Worm (Caenorhabditis elegans): ENCODE data around the gene ZK218.5.
A peak's percentile ranks its signal among the peaks of the same experiment; 100 is the strongest.

The ZK218.5 gene

ce11 chrV:17071578-17071977 lies 29.4 kb upstream of the ZK218.5 start, which contains the start of gene srbc-14:
srbc-14 (minus strand) TSS chrV:17071678.
- no peak for TF ChIP-seq elt-1 (tag; optimal IDR thresholded peaks at IDR 0.05)
- no peak for TF ChIP-seq unc-39 (tag; optimal IDR thresholded peaks at IDR 0.05)
- no peak for TF ChIP-seq nhr-77 (tag; optimal IDR thresholded peaks at IDR 0.05)
- no peak for TF ChIP-seq elt-2 (tag; optimal IDR thresholded peaks at IDR 0.05)
- TF ChIP-seq elt-3 (tag; optimal IDR thresholded peaks at IDR 0.05), result no peak
- no peak for TF ChIP-seq ztf-11 (tag; optimal IDR thresholded peaks at IDR 0.05)
- no peak for TF ChIP-seq lsy-12 (tag; optimal IDR thresholded peaks at IDR 0.05)
- TF ChIP-seq egl-5 (tag; optimal IDR thresholded peaks at IDR 0.05), result no peak

DNA sequence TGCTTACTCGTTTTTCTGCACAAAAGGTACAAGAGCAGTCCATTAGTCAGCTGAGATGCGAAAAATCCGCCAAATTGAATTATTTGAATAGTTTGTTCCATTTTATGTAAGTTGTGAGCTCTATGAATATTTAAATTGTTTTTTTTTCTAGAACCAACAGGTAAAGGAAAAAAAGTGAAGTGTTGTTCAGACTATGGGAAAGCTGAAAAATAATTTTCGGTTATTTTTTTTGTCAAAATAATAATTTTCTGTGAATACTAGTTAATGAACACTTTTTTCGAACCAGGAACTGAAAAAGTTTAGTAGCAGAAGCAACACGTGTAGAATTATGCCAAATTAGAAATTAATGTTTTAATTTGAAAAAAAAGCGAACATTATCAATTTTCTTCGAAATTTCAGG lies 25.0 kb upstream of the ZK218.5 start, which contains the start of gene str-125:
str-125 (minus strand) TSS at position 101 of the 400 bp plus-strand sequence.
- no peak for TF ChIP-seq lin-15B (tag; optimal IDR thresholded peaks at IDR 0.05)
- no peak for TF ChIP-seq ztf-11 (tag; optimal IDR thresholded peaks at IDR 0.05)
- no peak for TF ChIP-seq nhr-77 (tag; optimal IDR thresholded peaks at IDR 0.05)
- no peak for TF ChIP-seq elt-2 (tag; optimal IDR thresholded peaks at IDR 0.05)
- no peak for TF ChIP-seq elt-1 (tag; optimal IDR thresholded peaks at IDR 0.05)
- no peak for TF ChIP-seq jun-1 (tag; optimal IDR thresholded peaks at IDR 0.05)
- TF ChIP-seq nhr-11 (tag; optimal IDR thresholded peaks at IDR 0.05), result no peak
- TF ChIP-seq hmg-11 (tag; optimal IDR thresholded peaks at IDR 0.05), result no peak
- TF ChIP-seq lin-39 (tag; optimal IDR thresholded peaks at IDR 0.05), result no peak
- no peak for TF ChIP-seq nhr-28 (tag; optimal IDR thresholded peaks at IDR 0.05)
- TF ChIP-seq ceh-16 (tag; optimal IDR thresholded peaks at IDR 0.05), result no peak

- TF ChIP-seq fos-1 (tag; optimal IDR thresholded peaks at IDR 0.05) (no peak), ZK546.5 (tag; optimal IDR thresholded peaks at IDR 0.05) (no peak), tbx-2 (tag; optimal IDR thresholded peaks at IDR 0.05) (no peak)
Measured at ce11 chrV:17077889-17078288, 23.0 kb upstream of the ZK218.5 start, which contains the start of gene T05E12.3. T05E12.3 (minus strand) TSS chrV:17077989.

DNA sequence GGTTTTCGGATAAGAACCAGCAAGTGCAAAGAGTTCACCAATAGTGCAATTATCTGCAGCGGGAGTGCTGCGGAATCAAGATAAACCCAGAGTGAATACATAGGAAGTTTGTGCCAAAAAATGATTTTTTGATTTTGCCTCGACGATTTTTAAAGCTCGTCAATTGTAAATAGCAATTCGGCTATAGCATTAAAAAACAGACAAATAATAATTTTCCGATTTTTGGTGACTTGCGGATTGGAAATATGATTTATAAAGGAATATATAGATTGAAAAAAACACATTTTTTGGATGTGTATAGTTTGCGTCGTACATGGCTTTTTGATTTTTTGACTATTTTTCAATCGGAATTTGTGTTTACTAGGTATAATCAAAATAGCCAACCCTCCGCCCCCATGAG lies 21.1 kb upstream of the ZK218.5 start, which contains the start of gene srw-20:
srw-20 (minus strand) TSS at position 101 of the 400 bp plus-strand sequence.
- TF ChIP-seq ztf-11 (tag; optimal IDR thresholded peaks at IDR 0.05) (no peak), mdl-1 (tag; optimal IDR thresholded peaks at IDR 0.05) (no peak), fkh-2 (tag; optimal IDR thresholded peaks at IDR 0.05) (no peak), sea-2 (GFP tag; optimal IDR thresholded peaks at IDR 0.05) (no peak), nhr-11 (tag; optimal IDR thresholded peaks at IDR 0.05) (no peak), eor-1 (tag; optimal IDR thresholded peaks at IDR 0.05) (no peak), nhr-77 (tag; optimal IDR thresholded peaks at IDR 0.05) (no peak), jun-1 (tag; optimal IDR thresholded peaks at IDR 0.05) (no peak), nhr-237 (tag; optimal IDR thresholded peaks at IDR 0.05) (no peak), fkh-10 (GFP tag; optimal IDR thresholded peaks at IDR 0.05) (no peak), skn-1 (tag; optimal IDR thresholded peaks at IDR 0.05) (no peak), nhr-67 (tag; optimal IDR thresholded peaks at IDR 0.05) (no peak)

DNA sequence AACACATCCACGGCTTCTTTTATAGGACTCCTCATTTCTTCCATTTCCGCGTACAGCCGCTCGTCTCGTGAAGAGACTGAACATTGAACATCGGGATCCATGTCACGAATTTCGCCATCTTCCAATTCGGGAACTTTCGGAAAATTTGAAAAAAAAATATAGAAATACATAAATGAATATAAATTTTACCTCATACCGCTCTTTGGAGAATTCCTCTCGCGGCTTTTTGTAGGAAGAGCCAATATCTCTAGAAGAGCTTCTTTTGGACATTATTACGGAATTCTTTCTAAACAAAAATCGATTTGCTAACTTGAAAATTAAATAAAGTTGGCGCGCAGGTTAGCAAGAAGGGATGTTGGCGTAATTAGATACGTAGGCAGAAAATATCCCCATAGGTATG lies 18.2 kb upstream of the ZK218.5 start, which contains the start of gene T05E12.9:
T05E12.9 (minus strand) TSS at position 101 of the 400 bp plus-strand sequence.
- TF ChIP-seq mml-1 (tag; optimal IDR thresholded peaks at IDR 0.05) (no peak), pha-4 (tag; optimal IDR thresholded peaks at IDR 0.05) (no peak), nfya-1 (tag; optimal IDR thresholded peaks at IDR 0.05; ENCODE audit: insufficient read depth) (no peak), fos-1 (tag; optimal IDR thresholded peaks at IDR 0.05) (no peak), fkh-10 (GFP tag; optimal IDR thresholded peaks at IDR 0.05) (no peak), nhr-28 (tag; optimal IDR thresholded peaks at IDR 0.05) (no peak)

ce11 chrV:17089342-17089741 lies 11.6 kb upstream of the ZK218.5 start, which contains the start of gene T05E12.6:
T05E12.6 (minus strand) TSS chrV:17089442.
- TF ChIP-seq elt-1 (tag; optimal IDR thresholded peaks at IDR 0.05) (no peak), elt-2 (tag; optimal IDR thresholded peaks at IDR 0.05) (peak; percentile 11)

ce11 chrV:17089931-17090429 lies 10.9 kb upstream of the ZK218.5 start, which contains the start of gene srh-237:
srh-237 (plus strand) TSS chrV:17090379.
- TF ChIP-seq ceh-16 (tag; optimal IDR thresholded peaks at IDR 0.05) (no peak), tbx-2 (tag; optimal IDR thresholded peaks at IDR 0.05) (no peak), skn-1 (tag; optimal IDR thresholded peaks at IDR 0.05) (peak; percentile 35), aly-2 (tag; optimal IDR thresholded peaks at IDR 0.05) (no peak), nfya-1 (tag; optimal IDR thresholded peaks at IDR 0.05; ENCODE audit: insufficient read depth) (no peak), mdl-1 (tag; optimal IDR thresholded peaks at IDR 0.05) (no peak), hmg-11 (tag; optimal IDR thresholded peaks at IDR 0.05) (no peak), pqm-1 (tag; optimal IDR thresholded peaks at IDR 0.05) (peak; percentile 80), elt-2 (tag; optimal IDR thresholded peaks at IDR 0.05) (peak; percentile 79), nhr-76 (tag; optimal IDR thresholded peaks at IDR 0.05) (no peak)

Data from whole organism, L3 larva.